ENCODE assay signal across 4 fruit fly cellular contexts in genomic region chrX:16746824-16747223, dm6.
TF ChIP-seq lines count a peak whose summit lies in the region.

No protein-coding gene starts in this region.

- peak; percentile 87 for TF ChIP-seq CTCF in S2 (optimal IDR thresholded peaks at IDR 0.05; lab: Kevin White, UChicago)
- peak; percentile 90 for TF ChIP-seq CTCF in whole organism, embryonic (GFP tag; optimal IDR thresholded peaks at IDR 0.05; lab: Kevin White, UChicago)

TF ChIP-seq in Kc167, 6 proteins besides CTCF, POLR2A, EP300 and RAD21:
- TF ChIP-seq h (optimal IDR thresholded peaks at IDR 0.05; lab: Kevin White, UChicago) (peak; percentile 4), psq (optimal IDR thresholded peaks at IDR 0.05; lab: Kevin White, UChicago) (no peak)
TF ChIP-seq in Kc167: peak in this region for 1.

TF ChIP-seq in whole organism, adult, 20 proteins besides CTCF, POLR2A, EP300 and RAD21:
- TF ChIP-seq kay (GFP tag; lab: Kevin White, UChicago; ENCODE audit: borderline replicate concordance), result peak; percentile 50
- TF ChIP-seq bab1 (GFP tag; optimal IDR thresholded peaks at IDR 0.05; lab: Kevin White, UChicago), result peak; percentile 20
- TF ChIP-seq CG11617 (GFP tag; optimal IDR thresholded peaks at IDR 0.05; lab: Kevin White, UChicago), result no peak

TF ChIP-seq in whole organism, embryonic, 481 proteins besides CTCF, POLR2A, EP300 and RAD21:
- peak; percentile 0 for TF ChIP-seq ATbp (GFP tag; optimal IDR thresholded peaks at IDR 0.05; lab: Kevin White, UChicago)
- no peak for TF ChIP-seq D19A (tag; optimal IDR thresholded peaks at IDR 0.05; lab: Kevin White, UChicago)
- no peak for TF ChIP-seq Doc2 (GFP tag; IDR thresholded peaks at IDR 0.05; lab: Robert Waterston, UW)
- no peak for TF ChIP-seq CG10274 (GFP tag; optimal IDR thresholded peaks at IDR 0.05; lab: Kevin White, UChicago)
- peak; percentile 8 for TF ChIP-seq CG8359 (GFP tag; optimal IDR thresholded peaks at IDR 0.05; lab: Kevin White, UChicago; ENCODE audit: borderline replicate concordance)
- no peak for TF ChIP-seq odd (GFP tag; optimal IDR thresholded peaks at IDR 0.05; lab: Kevin White, UChicago)
- no peak for TF ChIP-seq scrt (GFP tag; optimal IDR thresholded peaks at IDR 0.05; lab: Kevin White, UChicago)
- peak; percentile 11 for TF ChIP-seq CG17359 (tag; optimal IDR thresholded peaks at IDR 0.05; lab: Kevin White, UChicago)
- no peak for TF ChIP-seq CG6272 (GFP tag; IDR thresholded peaks at IDR 0.05; lab: Robert Waterston, UW)
- TF ChIP-seq dmrt99B (tag; optimal IDR thresholded peaks at IDR 0.05; lab: Kevin White, UChicago), result peak; percentile 30
- no peak for TF ChIP-seq tap (tag; optimal IDR thresholded peaks at IDR 0.05; lab: Kevin White, UChicago)
- TF ChIP-seq HLHmδ (GFP tag; optimal IDR thresholded peaks at IDR 0.05; lab: Kevin White, UChicago), result no peak
- TF ChIP-seq crp (GFP tag; optimal IDR thresholded peaks at IDR 0.05; lab: Kevin White, UChicago), result no peak
- no peak for TF ChIP-seq Gug (GFP tag; IDR thresholded peaks at IDR 0.05; lab: Robert Waterston, UW)
- peak; percentile 26; the same call in 1 of the 2 replicates for TF ChIP-seq CG32532 (GFP tag; IDR thresholded peaks at IDR 0.05; lab: Robert Waterston, UW)
- no peak for TF ChIP-seq CG32767 (GFP tag; IDR thresholded peaks at IDR 0.05; lab: Robert Waterston, UW)
- TF ChIP-seq CoRest (tag; optimal IDR thresholded peaks at IDR 0.05; lab: Kevin White, UChicago), result no peak
- TF ChIP-seq Sox100B (GFP tag; optimal IDR thresholded peaks at IDR 0.05; lab: Kevin White, UChicago), result peak; percentile 11
- no peak for TF ChIP-seq CG31224 (GFP tag; IDR thresholded peaks at IDR 0.05; lab: Robert Waterston, UW)
- TF ChIP-seq zfh1 (GFP tag; IDR thresholded peaks at IDR 0.05; lab: Robert Waterston, UW), result no peak
- peak; percentile 72 for TF ChIP-seq Med (GFP tag; lab: Kevin White, UChicago)
- TF ChIP-seq eyg (GFP tag; optimal IDR thresholded peaks at IDR 0.05; lab: Kevin White, UChicago), result no peak
- TF ChIP-seq CG6254 (GFP tag; optimal IDR thresholded peaks at IDR 0.05; lab: Kevin White, UChicago), result peak; percentile 34
- no peak for TF ChIP-seq zf30C (GFP tag; optimal IDR thresholded peaks at IDR 0.05; lab: Kevin White, UChicago)
- TF ChIP-seq bbx (GFP tag; IDR thresholded peaks at IDR 0.05; lab: Robert Waterston, UW; ENCODE audit: partially characterized antibody), result no peak
- no peak for TF ChIP-seq slbo (GFP tag; IDR thresholded peaks at IDR 0.05; lab: Robert Waterston, UW)
- no peak for TF ChIP-seq CG7839 (tag; optimal IDR thresholded peaks at IDR 0.05; lab: Kevin White, UChicago)
- no peak for TF ChIP-seq BtbVII (GFP tag; optimal IDR thresholded peaks at IDR 0.05; lab: Kevin White, UChicago)
- TF ChIP-seq chm (GFP tag; IDR thresholded peaks at IDR 0.05; lab: Robert Waterston, UW), result 0 out of 2 replicates have a peak, but pooled peaks have one; percentile 14
- no peak for TF ChIP-seq CG4360 (GFP tag; IDR thresholded peaks at IDR 0.05; lab: Robert Waterston, UW)
- TF ChIP-seq ERR (GFP tag; optimal IDR thresholded peaks at IDR 0.05; lab: Kevin White, UChicago), result no peak
- TF ChIP-seq CG17385 (GFP tag; optimal IDR thresholded peaks at IDR 0.05; lab: Kevin White, UChicago), result peak; percentile 27
- peak; percentile 69 for TF ChIP-seq trem (tag; optimal IDR thresholded peaks at IDR 0.05; lab: Kevin White, UChicago)
- TF ChIP-seq CG12391 (tag; optimal IDR thresholded peaks at IDR 0.05; lab: Kevin White, UChicago), result no peak
- no peak for TF ChIP-seq sima (GFP tag; optimal IDR thresholded peaks at IDR 0.05; lab: Kevin White, UChicago)
- 0 out of 2 replicates have a peak, but pooled peaks have one; percentile 14 for TF ChIP-seq Xrp1 (GFP tag; IDR thresholded peaks at IDR 0.05; lab: Robert Waterston, UW)
- no peak for TF ChIP-seq NFAT (GFP tag; IDR thresholded peaks at IDR 0.05; lab: Robert Waterston, UW)
- TF ChIP-seq nau (GFP tag; optimal IDR thresholded peaks at IDR 0.05; lab: Kevin White, UChicago), result no peak
- TF ChIP-seq otp (GFP tag; IDR thresholded peaks at IDR 0.05; lab: Robert Waterston, UW), result no peak
- TF ChIP-seq CG2875 (GFP tag; optimal IDR thresholded peaks at IDR 0.05; lab: Kevin White, UChicago), result no peak
- no peak for TF ChIP-seq CG1603 (tag; optimal IDR thresholded peaks at IDR 0.05; lab: Kevin White, UChicago)
- peak; percentile 3 for TF ChIP-seq Ets65A (GFP tag; lab: Kevin White, UChicago)
- TF ChIP-seq pan (optimal IDR thresholded peaks at IDR 0.05; lab: Kevin White, UChicago), result no peak
- peak in 1 of 2 experiments; percentile 13 for TF ChIP-seq pan (GFP tag; optimal IDR thresholded peaks at IDR 0.05 in 1 of 2, IDR thresholded peaks at IDR 0.05 in 1 of 2)
- TF ChIP-seq CG3838 (GFP tag; optimal IDR thresholded peaks at IDR 0.05; lab: Kevin White, UChicago), result no peak
- no peak for TF ChIP-seq Dip2 (GFP tag; IDR thresholded peaks at IDR 0.05; lab: Robert Waterston, UW)
- peak; percentile 92 for TF ChIP-seq CG2199 (GFP tag; IDR thresholded peaks at IDR 0.05; lab: Robert Waterston, UW)
- no peak for TF ChIP-seq CG10431 (GFP tag; optimal IDR thresholded peaks at IDR 0.05; lab: Kevin White, UChicago)
- peak; percentile 13 for TF ChIP-seq CG1529 (GFP tag; optimal IDR thresholded peaks at IDR 0.05; lab: Kevin White, UChicago)
- TF ChIP-seq CG10209 (GFP tag; optimal IDR thresholded peaks at IDR 0.05; lab: Kevin White, UChicago), result no peak
- TF ChIP-seq CG10979 (tag; optimal IDR thresholded peaks at IDR 0.05; lab: Kevin White, UChicago), result peak; percentile 27
- TF ChIP-seq CG14965 (GFP tag; optimal IDR thresholded peaks at IDR 0.05; lab: Kevin White, UChicago; ENCODE audit: borderline replicate concordance), result peak; percentile 93
- no peak for TF ChIP-seq CG9817 (tag; optimal IDR thresholded peaks at IDR 0.05; lab: Kevin White, UChicago)
- peak; percentile 71 for TF ChIP-seq CG8290 (GFP tag; optimal IDR thresholded peaks at IDR 0.05; lab: Kevin White, UChicago)
- TF ChIP-seq CG8290 (tag; optimal IDR thresholded peaks at IDR 0.05; lab: Kevin White, UChicago), result no peak
- TF ChIP-seq ci (GFP tag; IDR thresholded peaks at IDR 0.05; lab: Robert Waterston, UW), result peak; percentile 64; the same call in 1 of the 3 replicates
- peak; percentile 8 for TF ChIP-seq CG12219 (GFP tag; optimal IDR thresholded peaks at IDR 0.05; lab: Kevin White, UChicago)
- TF ChIP-seq schlank (tag; optimal IDR thresholded peaks at IDR 0.05; lab: Kevin White, UChicago), result no peak
- TF ChIP-seq lab (GFP tag; optimal IDR thresholded peaks at IDR 0.05; lab: Kevin White, UChicago), result no peak
- TF ChIP-seq NC2α (GFP tag; optimal IDR thresholded peaks at IDR 0.05; lab: Kevin White, UChicago), result no peak
- peak; percentile 8 for TF ChIP-seq stwl (tag; optimal IDR thresholded peaks at IDR 0.05; lab: Kevin White, UChicago)
- TF ChIP-seq CG2129 (GFP tag; IDR thresholded peaks at IDR 0.05; lab: Robert Waterston, UW; ENCODE audit: partially characterized antibody), result no peak
- no peak for TF ChIP-seq ato (GFP tag; IDR thresholded peaks at IDR 0.05; lab: Robert Waterston, UW; ENCODE audit: partially characterized antibody)
- TF ChIP-seq CG2120 (GFP tag; optimal IDR thresholded peaks at IDR 0.05; lab: Kevin White, UChicago), result no peak
- TF ChIP-seq CG4424 (GFP tag; optimal IDR thresholded peaks at IDR 0.05; lab: Kevin White, UChicago), result peak; percentile 34
- TF ChIP-seq Nf-YC (tag; optimal IDR thresholded peaks at IDR 0.05; lab: Kevin White, UChicago), result no peak
- TF ChIP-seq Atf-2 (GFP tag; optimal IDR thresholded peaks at IDR 0.05; lab: Kevin White, UChicago), result no peak
- TF ChIP-seq hkb (optimal IDR thresholded peaks at IDR 0.05; lab: Kevin White, UChicago), result no peak
- TF ChIP-seq hkb (GFP tag; IDR thresholded peaks at IDR 0.05; lab: Robert Waterston, UW), result 0 out of 2 replicates have a peak, but pooled peaks have one; percentile 25
- TF ChIP-seq lov (optimal IDR thresholded peaks at IDR 0.05; lab: Kevin White, UChicago), result no peak
- 0 out of 3 replicates have a peak, but pooled peaks have one; percentile 42 for TF ChIP-seq lov (GFP tag; IDR thresholded peaks at IDR 0.05; lab: Robert Waterston, UW)
- no peak for TF ChIP-seq MESR4 (GFP tag; optimal IDR thresholded peaks at IDR 0.05; lab: Kevin White, UChicago)
